Fruit fly (Drosophila melanogaster) whole organism: ENCODE measurements around the gene CG32052.

Experiments
- CG8478 ChIP-seq: fragments of >200 bp; optimal IDR thresholded peaks from 2 replicates; lab custom pipeline; 2018; ENCODE audit warnings: inconsistent platforms
- pan ChIP-seq: fragments of >200 bp; optimal IDR thresholded peaks from 2 replicates; lab custom pipeline; 2017
- psq ChIP-seq: fragments of >200 bp; optimal IDR thresholded peaks from 2 replicates; lab custom pipeline; 2017
- usp ChIP-seq: fragments of >200 bp; optimal IDR thresholded peaks from 2 replicates; lab custom pipeline; 2017; ENCODE audit warnings: missing biosample characterization, missing genetic modification characterization, mixed read lengths

- TF ChIP-seq usp (GFP tag; lab: Kevin White, UChicago) (no peak), pan (lab: Kevin White, UChicago) (no peak), CG8478 (no peak), psq (lab: Kevin White, UChicago) (no peak)
These were observed 51.7 kb downstream of the CG32052 start, which contains the start of gene Cdk8 for dm6 chr3L:9838534-9838933.
